Worm (Caenorhabditis elegans) whole organism, late embryonic: Measurements from ENCODE around the gene dhs-19.

Experiments used
- C08G9.2 ChIP-seq: sonication (generic microtip); optimal IDR thresholded peaks from 2 replicates; lab custom pipeline; 2016; ENCODE audit warnings: mild to moderate bottlenecking, missing genetic modification characterization, moderate library complexity, missing compliant biosample characterization
- C38D4.7 ChIP-seq: fragments of 200-800 bp; sonication (Bioruptor generic); optimal IDR thresholded peaks from 2 replicates; lab custom pipeline; 2018; ENCODE audit warnings: mild to moderate bottlenecking, missing genetic modification characterization, moderate library complexity, missing compliant biosample characterization
- F13H6.1 ChIP-seq: sonication (generic microtip); optimal IDR thresholded peaks from 2 replicates; lab custom pipeline; 2016; ENCODE audit warnings: missing genetic modification characterization, missing compliant biosample characterization
- K09A11.1 ChIP-seq: sonication (generic microtip); optimal IDR thresholded peaks from 2 replicates; lab custom pipeline; 2017; ENCODE audit warnings: antibody characterized with exemption, mild to moderate bottlenecking, missing genetic modification characterization, missing compliant biosample characterization; ENCODE audit not compliant: insufficient read depth
- T23F11.4 ChIP-seq: fragments of 200-800 bp; sonication (Bioruptor generic); optimal IDR thresholded peaks from 2 replicates; lab custom pipeline; 2018; ENCODE audit warnings: mild to moderate bottlenecking, missing genetic modification characterization, missing compliant biosample characterization
- Y22D7AL.16 ChIP-seq: sonication (generic microtip); optimal IDR thresholded peaks from 2 replicates; lab custom pipeline; 2016; ENCODE audit warnings: missing genetic modification characterization, missing compliant biosample characterization
- ama-1 ChIP-seq: fragments of 150-350 bp; optimal IDR thresholded peaks from 2 replicates; lab custom pipeline; 2014
- ceh-19 ChIP-seq: fragments of 200-800 bp; sonication (Bioruptor generic); optimal IDR thresholded peaks from 2 replicates; lab custom pipeline; 2018; ENCODE audit warnings: mild to moderate bottlenecking, missing genetic modification characterization, missing compliant biosample characterization
- ceh-24 ChIP-seq: sonication (generic microtip); optimal IDR thresholded peaks from 2 replicates; lab custom pipeline; 2016; ENCODE audit warnings: mild to moderate bottlenecking, missing genetic modification characterization, missing compliant biosample characterization
- ceh-31 ChIP-seq: sonication (generic microtip); optimal IDR thresholded peaks from 2 replicates; lab custom pipeline; 2016; ENCODE audit warnings: missing genetic modification characterization, missing compliant biosample characterization
- ceh-34 ChIP-seq: sonication (generic microtip); optimal IDR thresholded peaks from 2 replicates; lab custom pipeline; 2016; ENCODE audit warnings: mild to moderate bottlenecking, missing genetic modification characterization, missing compliant biosample characterization
- ceh-45 ChIP-seq: fragments of 200-800 bp; sonication (Bioruptor generic); IDR thresholded peaks from 2 replicates; pipeline ENCODE4 v1.3.6; 2022; ENCODE audit warnings: missing genetic modification reagents, missing genetic modification characterization, missing compliant biosample characterization
- ceh-6 ChIP-seq: fragments of 200-800 bp; sonication (Bioruptor generic); optimal IDR thresholded peaks from 2 replicates; lab custom pipeline; 2018; ENCODE audit warnings: mild to moderate bottlenecking, missing genetic modification characterization, missing compliant biosample characterization
- ceh-9 ChIP-seq: sonication (generic microtip); optimal IDR thresholded peaks from 2 replicates; lab custom pipeline; 2016; ENCODE audit warnings: mild to moderate bottlenecking, missing genetic modification characterization, inconsistent platforms, missing compliant biosample characterization
- che-1 ChIP-seq: sonication (generic microtip); optimal IDR thresholded peaks from 2 replicates; lab custom pipeline; 2016; ENCODE audit warnings: mild to moderate bottlenecking, missing genetic modification characterization, missing compliant biosample characterization
- dmd-4 ChIP-seq: sonication (generic microtip); optimal IDR thresholded peaks from 2 replicates; lab custom pipeline; 2016; ENCODE audit warnings: borderline replicate concordance, missing genetic modification characterization, missing compliant biosample characterization
- dve-1 ChIP-seq: sonication (generic microtip); optimal IDR thresholded peaks from 2 replicates; lab custom pipeline; 2017; ENCODE audit warnings: antibody characterized with exemption, mild to moderate bottlenecking, missing genetic modification characterization, missing compliant biosample characterization
- elt-2 ChIP-seq: sonication (generic microtip); optimal IDR thresholded peaks from 2 replicates; lab custom pipeline; 2016; ENCODE audit warnings: missing genetic modification reagents, missing genetic modification characterization, missing compliant biosample characterization
- ets-4 ChIP-seq: sonication (generic microtip); optimal IDR thresholded peaks from 2 replicates; lab custom pipeline; 2016; ENCODE audit warnings: missing genetic modification characterization, missing compliant biosample characterization
- eyg-1 ChIP-seq: sonication (generic microtip); optimal IDR thresholded peaks from 2 replicates; lab custom pipeline; 2016; ENCODE audit warnings: missing genotype, missing genetic modification characterization, missing compliant biosample characterization
- fax-1 ChIP-seq: sonication (generic microtip); optimal IDR thresholded peaks from 2 replicates; lab custom pipeline; 2016; ENCODE audit warnings: missing genotype, missing genetic modification characterization, missing compliant biosample characterization
- fkh-10 ChIP-seq: fragments of 150-350 bp; optimal IDR thresholded peaks from 2 replicates; lab custom pipeline; 2014; ENCODE audit warnings: missing biosample characterization, missing genetic modification reagents, missing genetic modification characterization
- gmeb-2 ChIP-seq: sonication (generic microtip); optimal IDR thresholded peaks from 2 replicates; lab custom pipeline; 2016; ENCODE audit warnings: missing genetic modification characterization, inconsistent platforms, missing compliant biosample characterization
- hlh-13 ChIP-seq: fragments of 200-800 bp; sonication (Bioruptor generic); optimal IDR thresholded peaks from 2 replicates; lab custom pipeline; 2018; ENCODE audit warnings: mild to moderate bottlenecking, missing genetic modification characterization, missing compliant biosample characterization
- hlh-15 ChIP-seq: sonication (generic microtip); optimal IDR thresholded peaks from 2 replicates; lab custom pipeline; 2016; ENCODE audit warnings: missing genetic modification characterization, missing compliant biosample characterization
- hlh-30 ChIP-seq: sonication (generic microtip); optimal IDR thresholded peaks from 2 replicates; lab custom pipeline; 2017; ENCODE audit warnings: antibody characterized with exemption, missing genetic modification characterization, missing compliant biosample characterization; ENCODE audit not compliant: insufficient read depth
- hlh-6 ChIP-seq: sonication (generic microtip); optimal IDR thresholded peaks from 2 replicates; lab custom pipeline; 2016; ENCODE audit warnings: missing genotype, missing genetic modification characterization, missing compliant biosample characterization
- hlh-8 ChIP-seq: sonication (generic microtip); optimal IDR thresholded peaks from 2 replicates; lab custom pipeline; 2016; ENCODE audit warnings: missing genotype, missing genetic modification characterization, missing compliant biosample characterization
- lim-6 ChIP-seq: sonication (generic microtip); optimal IDR thresholded peaks from 2 replicates; lab custom pipeline; 2016; ENCODE audit warnings: missing genetic modification characterization, missing compliant biosample characterization
- lin-11 ChIP-seq: fragments of 200-800 bp; sonication (Bioruptor generic); optimal IDR thresholded peaks from 2 replicates; lab custom pipeline; 2018; ENCODE audit warnings: mild to moderate bottlenecking, missing genetic modification characterization, missing compliant biosample characterization
- madf-2 ChIP-seq: sonication (generic microtip); optimal IDR thresholded peaks from 2 replicates; lab custom pipeline; 2017; ENCODE audit warnings: missing genetic modification characterization, missing compliant biosample characterization
- nhr-232 ChIP-seq: sonication (generic microtip); optimal IDR thresholded peaks from 2 replicates; lab custom pipeline; 2016; ENCODE audit warnings: missing genetic modification characterization, missing compliant biosample characterization
- npax-4 ChIP-seq: sonication (generic microtip); optimal IDR thresholded peaks from 2 replicates; lab custom pipeline; 2016; ENCODE audit warnings: missing genetic modification characterization, missing compliant biosample characterization
- odd-2 ChIP-seq: sonication (generic microtip); optimal IDR thresholded peaks from 2 replicates; lab custom pipeline; 2017; ENCODE audit warnings: antibody characterized with exemption, mild to moderate bottlenecking, missing genetic modification characterization, missing compliant biosample characterization
- pag-3 ChIP-seq: sonication (generic microtip); optimal IDR thresholded peaks from 2 replicates; lab custom pipeline; 2016; ENCODE audit warnings: missing compliant biosample characterization, missing genetic modification characterization, borderline replicate concordance
- pat-9 ChIP-seq: fragments of 200-800 bp; sonication (Bioruptor generic); optimal IDR thresholded peaks from 2 replicates; lab custom pipeline; 2018; ENCODE audit warnings: mild to moderate bottlenecking, missing genetic modification characterization, moderate library complexity, missing compliant biosample characterization
- pha-2 ChIP-seq: sonication (generic microtip); optimal IDR thresholded peaks from 2 replicates; lab custom pipeline; 2017; ENCODE audit warnings: mild to moderate bottlenecking, missing genetic modification characterization, missing compliant biosample characterization
- pqm-1 ChIP-seq: sonication (generic microtip); optimal IDR thresholded peaks from 2 replicates; lab custom pipeline; 2016; ENCODE audit warnings: missing genetic modification characterization, missing compliant biosample characterization
- pros-1 ChIP-seq: fragments of 150-350 bp; optimal IDR thresholded peaks from 2 replicates; lab custom pipeline; 2014; ENCODE audit warnings: missing biosample characterization, missing genetic modification reagents, missing genetic modification characterization
- ref-2 ChIP-seq: sonication (generic microtip); optimal IDR thresholded peaks from 2 replicates; lab custom pipeline; 2016; ENCODE audit warnings: missing genetic modification characterization, missing compliant biosample characterization
- sdc-2 ChIP-seq: sonication (generic microtip); optimal IDR thresholded peaks from 2 replicates; lab custom pipeline; 2016; ENCODE audit warnings: missing genotype, missing genetic modification characterization, missing compliant biosample characterization
- sox-4 ChIP-seq: sonication (generic microtip); optimal IDR thresholded peaks from 2 replicates; lab custom pipeline; 2017; ENCODE audit warnings: mild to moderate bottlenecking, missing genetic modification characterization, inconsistent platforms, missing compliant biosample characterization
- syd-9 ChIP-seq: sonication (generic microtip); optimal IDR thresholded peaks from 2 replicates; lab custom pipeline; 2016; ENCODE audit warnings: mild to moderate bottlenecking, missing genetic modification characterization, moderate library complexity, missing compliant biosample characterization
- tbx-2 ChIP-seq: sonication (generic microtip); optimal IDR thresholded peaks from 2 replicates; lab custom pipeline; 2016; ENCODE audit warnings: missing genetic modification characterization, missing compliant biosample characterization
- ttx-3 ChIP-seq: sonication (generic microtip); optimal IDR thresholded peaks from 2 replicates; lab custom pipeline; 2016; ENCODE audit warnings: missing genetic modification reagents, missing genetic modification characterization, missing compliant biosample characterization
- unc-3 ChIP-seq, 2 experiments: fragments of 200-800 bp in 1 of 2; sonication (Bioruptor generic) in 1 of 2; sonication (generic microtip) in 1 of 2; conservative IDR thresholded peaks in 1 of 2; optimal IDR thresholded peaks in 1 of 2; 2 replicates each; pipeline versions ENCODE4 v1.3.6 to Lab custom; 2016 to 2022; ENCODE audit warnings: missing compliant biosample characterization in 2 of 2, missing genetic modification characterization in 2 of 2, missing genetic modification reagents in 1 of 2
- unc-42 ChIP-seq: sonication (generic microtip); optimal IDR thresholded peaks from 2 replicates; lab custom pipeline; 2016; ENCODE audit warnings: missing genotype, missing genetic modification characterization, missing compliant biosample characterization
- unc-55 ChIP-seq: sonication (generic microtip); optimal IDR thresholded peaks from 2 replicates; lab custom pipeline; 2017; ENCODE audit warnings: missing biosample characterization, missing genetic modification reagents, missing genetic modification characterization
- unc-86 ChIP-seq: sonication (generic microtip); optimal IDR thresholded peaks from 2 replicates; lab custom pipeline; 2016; ENCODE audit warnings: missing genetic modification characterization, missing compliant biosample characterization
- zip-5 ChIP-seq: sonication (generic microtip); optimal IDR thresholded peaks from 2 replicates; lab custom pipeline; 2016; ENCODE audit warnings: missing genetic modification characterization, missing compliant biosample characterization
- ztf-16 ChIP-seq: sonication (generic microtip); optimal IDR thresholded peaks from 2 replicates; lab custom pipeline; 2017; ENCODE audit warnings: missing genetic modification characterization, missing compliant biosample characterization

dhs-19 gene

ce11 chrV:11521448-11521847 lies 31.2 kb upstream of the dhs-19 start, which contains the start of gene pafo-1 (continued):
- TF ChIP-seq hlh-30 (peak; percentile 29), unc-86 (peak; percentile 52), T23F11.4 (GFP tag; lab: Kevin White, UChicago) (no peak), ceh-19 (GFP tag; lab: Kevin White, UChicago) (no peak), zip-5 (peak; percentile 9), ref-2 (tag; lab: Kevin White, UChicago) (no peak), ztf-16 (peak; percentile 57), ceh-34 (no peak), ceh-6 (GFP tag; lab: Kevin White, UChicago) (no peak), madf-2 (tag; lab: Kevin White, UChicago) (peak; percentile 42), dve-1 (tag; lab: Kevin White, UChicago) (peak; percentile 27), syd-9 (tag; lab: Kevin White, UChicago) (no peak), unc-55 (GFP tag; lab: Kevin White, UChicago) (peak; percentile 53), pros-1 (tag; lab: Kevin White, UChicago) (no peak), eyg-1 (tag; lab: Kevin White, UChicago) (no peak), F13H6.1 (tag; lab: Kevin White, UChicago) (no peak), sdc-2 (tag; lab: Kevin White, UChicago) (no peak), pag-3 (tag; lab: Kevin White, UChicago) (no peak), hlh-6 (tag; lab: Kevin White, UChicago) (no peak), ets-4 (tag; lab: Kevin White, UChicago) (peak; percentile 9), fkh-10 (GFP tag; lab: Kevin White, UChicago) (no peak), C08G9.2 (tag; lab: Kevin White, UChicago) (no peak), sox-4 (peak; percentile 34), K09A11.1 (peak; percentile 33), ceh-31 (tag; lab: Kevin White, UChicago) (peak; percentile 43), hlh-8 (tag; lab: Kevin White, UChicago) (no peak), gmeb-2 (tag; lab: Kevin White, UChicago) (peak; percentile 50), hlh-15 (tag; lab: Kevin White, UChicago) (no peak), Y22D7AL.16 (tag; lab: Kevin White, UChicago) (no peak), ceh-45 (GFP tag; lab: Robert Waterston, UW) (no peak), ttx-3 (tag; lab: Kevin White, UChicago) (peak; percentile 12), ceh-24 (tag; lab: Kevin White, UChicago) (no peak), nhr-232 (no peak), unc-42 (tag; lab: Kevin White, UChicago) (no peak), lim-6 (tag; lab: Kevin White, UChicago) (no peak), pqm-1 (tag; lab: Kevin White, UChicago) (no peak), pat-9 (tag; lab: Kevin White, UChicago) (peak; percentile 32), ama-1 (lab: Kevin White, UChicago) (no peak), lin-11 (tag; lab: Kevin White, UChicago) (peak; percentile 40), unc-3 (GFP tag; conservative IDR thresholded peaks at IDR 0.05; lab: Robert Waterston, UW) (peak; percentile 50; the same call in 1 of the 2 replicates), unc-3 (tag; optimal IDR thresholded peaks at IDR 0.05; lab: Kevin White, UChicago) (peak; percentile 49), C38D4.7 (GFP tag; lab: Kevin White, UChicago) (peak; percentile 30), elt-2 (tag; lab: Kevin White, UChicago) (peak; percentile 74)
- TF ChIP-seq, all 69 proteins: peak for 27

ce11 chrV:11520215-11520614 lies 29.9 kb upstream of the dhs-19 start, which contains the start of the genes C55A6.11 and C55A6.7:
Gene C55A6.11, plus strand, starts transcription at chrV:11520515.
Gene C55A6.7, minus strand, starts transcription at chrV:11520530.
- no peak for TF ChIP-seq T23F11.4 (GFP tag; lab: Kevin White, UChicago)
- no peak for TF ChIP-seq C08G9.2 (tag; lab: Kevin White, UChicago)
- no peak for TF ChIP-seq nhr-232
- TF ChIP-seq npax-4 (tag; lab: Kevin White, UChicago): no peak
- no peak for TF ChIP-seq tbx-2 (tag; lab: Kevin White, UChicago)
- TF ChIP-seq odd-2: no peak
- no peak for TF ChIP-seq hlh-13 (GFP tag; lab: Kevin White, UChicago)
- TF ChIP-seq ceh-31 (tag; lab: Kevin White, UChicago): no peak
- TF ChIP-seq ceh-9 (tag; lab: Kevin White, UChicago): no peak
- TF ChIP-seq hlh-6 (tag; lab: Kevin White, UChicago): no peak
- TF ChIP-seq che-1 (tag; lab: Kevin White, UChicago): no peak
- no peak for TF ChIP-seq hlh-8 (tag; lab: Kevin White, UChicago)
- TF ChIP-seq F13H6.1 (tag; lab: Kevin White, UChicago): no peak
- no peak for TF ChIP-seq fax-1
- TF ChIP-seq ceh-19 (GFP tag; lab: Kevin White, UChicago): no peak
- TF ChIP-seq elt-2 (tag; lab: Kevin White, UChicago): no peak
- no peak for TF ChIP-seq pha-2 (tag; lab: Kevin White, UChicago)
- no peak for TF ChIP-seq dmd-4 (tag; lab: Kevin White, UChicago)
- no peak for TF ChIP-seq hlh-30
